Worm (Caenorhabditis elegans) whole organism, L2 larva: Measurements from ENCODE around the gene K08E4.7.

Experiments used
- C34F6.9 ChIP-seq: fragments of 150-350 bp; optimal IDR thresholded peaks from 2 replicates; lab custom pipeline; 2014; ENCODE audit warnings: missing biosample characterization, missing genetic modification characterization
- R02D3.7 ChIP-seq: fragments of 150-350 bp; optimal IDR thresholded peaks from 2 replicates; lab custom pipeline; 2014; ENCODE audit warnings: missing biosample characterization, missing genetic modification characterization
- fos-1 ChIP-seq: fragments of 150-350 bp; optimal IDR thresholded peaks from 2 replicates; lab custom pipeline; 2014; ENCODE audit warnings: missing biosample characterization, missing genetic modification characterization
- lin-39 ChIP-seq: fragments of 150-350 bp; optimal IDR thresholded peaks from 2 replicates; lab custom pipeline; 2014; ENCODE audit warnings: missing biosample characterization, missing genetic modification reagents, missing genetic modification characterization
- mdl-1 ChIP-seq, 2 experiments: fragments of 150-350 bp in 1 of 2; sonication (generic microtip) in 1 of 2; optimal IDR thresholded peaks; 2 replicates each; lab custom pipeline; 2017; ENCODE audit warnings: missing biosample characterization in 2 of 2, missing genetic modification characterization in 2 of 2
- nhr-12 ChIP-seq: fragments of 150-350 bp; optimal IDR thresholded peaks from 2 replicates; lab custom pipeline; 2014; ENCODE audit warnings: missing biosample characterization, missing genetic modification characterization
- nhr-21 ChIP-seq: fragments of 150-350 bp; optimal IDR thresholded peaks from 2 replicates; lab custom pipeline; 2014; ENCODE audit warnings: missing biosample characterization, missing genetic modification characterization
- nhr-23 ChIP-seq: fragments of 150-350 bp; optimal IDR thresholded peaks from 2 replicates; lab custom pipeline; 2014; ENCODE audit warnings: missing biosample characterization, missing genetic modification reagents, missing genetic modification characterization
- nhr-237 ChIP-seq: fragments of 150-350 bp; optimal IDR thresholded peaks from 2 replicates; lab custom pipeline; 2014; ENCODE audit warnings: missing biosample characterization, missing genetic modification characterization
- skn-1 ChIP-seq: sonication (generic microtip); optimal IDR thresholded peaks from 2 replicates; lab custom pipeline; 2017; ENCODE audit warnings: missing biosample characterization, missing genetic modification characterization
- snpc-4 ChIP-seq: fragments of 150-350 bp; optimal IDR thresholded peaks from 2 replicates; lab custom pipeline; 2014; ENCODE audit warnings: missing biosample characterization, missing genetic modification characterization

DNA sequence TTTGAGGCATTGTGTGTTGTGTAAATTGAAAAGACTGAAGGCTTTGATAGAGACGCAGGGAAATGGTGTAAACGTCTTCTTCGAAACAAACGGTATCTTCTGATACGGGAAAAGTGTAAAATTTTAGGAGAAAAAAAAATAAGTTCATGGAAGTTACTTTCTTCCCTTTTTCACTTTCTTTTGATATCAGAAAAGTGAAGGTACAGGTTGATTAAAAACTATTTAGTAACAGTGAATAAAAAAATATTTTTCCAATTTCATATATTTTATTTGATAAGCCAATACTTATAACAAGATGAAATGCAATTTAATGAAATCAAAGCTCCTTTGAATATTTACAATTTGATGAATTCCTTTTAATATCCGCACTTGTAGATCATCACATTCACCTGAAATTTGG, 34.7 kb downstream of the K08E4.7 start, which contains the start of gene col-129:
- TF ChIP-seq nhr-12 (tag; lab: Kevin White, UChicago) (no peak), nhr-237 (tag; lab: Kevin White, UChicago) (no peak), snpc-4 (tag; lab: Kevin White, UChicago) (no peak), C34F6.9 (tag; lab: Kevin White, UChicago) (no peak), mdl-1 (tag; optimal IDR thresholded peaks at IDR 0.05; lab: Kevin White, UChicago) (no peak), nhr-23 (no peak), skn-1 (no peak), fos-1 (no peak), R02D3.7 (tag; lab: Kevin White, UChicago) (no peak), nhr-21 (tag; lab: Kevin White, UChicago) (no peak), lin-39 (no peak)
